Worm (Caenorhabditis elegans): ENCODE data around the gene nhr-155.

- TF ChIP-seq W03F9.2 (tag; optimal IDR thresholded peaks at IDR 0.05) (no peak), him-1 (tag; optimal IDR thresholded peaks at IDR 0.05) (no peak), dao-5 (tag; optimal IDR thresholded peaks at IDR 0.05) (no peak)
Measured at ce11 chrV:553067-553466, 13.8 kb downstream of the nhr-155 start, which contains the start of gene C14C6.8.

All from whole organism, L4/young adult.